Fruit fly (Drosophila melanogaster): ENCODE measurements around the gene ro.
A peak's percentile ranks its signal among the peaks of the same experiment; 100 is the strongest.

ro gene

DNA sequence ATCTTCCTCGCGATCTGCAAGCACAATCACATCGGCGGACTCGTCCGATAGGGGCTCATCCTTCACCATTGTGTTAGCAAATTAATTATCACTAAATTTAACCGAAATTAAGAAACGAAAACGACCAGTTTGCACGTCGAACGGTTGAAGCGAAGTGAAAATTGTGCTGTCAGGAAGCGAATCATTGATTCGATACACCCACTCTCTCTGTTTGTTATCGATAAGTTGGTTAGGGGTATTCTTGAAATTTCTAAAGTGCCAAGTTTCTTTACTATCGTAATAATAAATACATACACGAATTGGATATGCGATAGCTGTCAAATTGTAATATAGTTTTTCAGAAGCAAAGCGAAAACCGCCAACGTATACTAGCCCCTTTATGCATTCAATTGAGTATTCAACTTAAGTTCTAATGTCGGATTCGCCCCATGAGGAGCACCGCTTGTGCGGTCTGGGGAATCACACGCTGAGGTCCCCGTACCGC is 5.4 kb downstream of the ro start, which contains the start of gene Rb97D (continued):
- peak; percentile 63 for TF ChIP-seq CG33213 (GFP tag; optimal IDR thresholded peaks at IDR 0.05)
- peak; percentile 16 for TF ChIP-seq CG2875 (GFP tag; optimal IDR thresholded peaks at IDR 0.05)
- peak; percentile 53; the same call in 1 of the 3 replicates for TF ChIP-seq otp (GFP tag; IDR thresholded peaks at IDR 0.05)
- TF ChIP-seq wdn (GFP tag; IDR thresholded peaks at IDR 0.05) = 0 out of 2 replicates have a peak, but pooled peaks have one; percentile 36
- peak; percentile 49 for TF ChIP-seq CG1529 (GFP tag; optimal IDR thresholded peaks at IDR 0.05)
- peak; percentile 71 for TF ChIP-seq Dref (GFP tag; IDR thresholded peaks at IDR 0.05)
- TF ChIP-seq CG11696 (GFP tag; IDR thresholded peaks at IDR 0.05) = no peak
- peak in 1 of 2 experiments; percentile 17 for TF ChIP-seq insv (GFP tag; optimal IDR thresholded peaks at IDR 0.05)
- TF ChIP-seq ab (GFP tag; optimal IDR thresholded peaks at IDR 0.05) = no peak
- peak; percentile 66 to 68 for TF ChIP-seq Hr51 (GFP tag; optimal IDR thresholded peaks at IDR 0.05)
- 0 out of 2 replicates have a peak, but pooled peaks have one; percentile 2 for TF ChIP-seq dati (GFP tag; IDR thresholded peaks at IDR 0.05)
- TF ChIP-seq CG3407 (GFP tag; optimal IDR thresholded peaks at IDR 0.05) = peak; percentile 10
- no peak for TF ChIP-seq toy (GFP tag; IDR thresholded peaks at IDR 0.05)
- TF ChIP-seq CG10543 (GFP tag; optimal IDR thresholded peaks at IDR 0.05) = peak; percentile 61
- peak; percentile 64 for TF ChIP-seq tin (GFP tag; optimal IDR thresholded peaks at IDR 0.05)
- peak; percentile 78 for TF ChIP-seq CG2678 (tag; optimal IDR thresholded peaks at IDR 0.05)
- peak; percentile 53; the same call in 1 of the 2 replicates for TF ChIP-seq CG5953 (GFP tag; IDR thresholded peaks at IDR 0.05)
- TF ChIP-seq CG15696 (tag; optimal IDR thresholded peaks at IDR 0.05) = peak; percentile 75
- TF ChIP-seq CG6254 (GFP tag; optimal IDR thresholded peaks at IDR 0.05) = no peak
- TF ChIP-seq CG16815 (GFP tag; optimal IDR thresholded peaks at IDR 0.05) = peak; percentile 32
- peak; percentile 64 for TF ChIP-seq az2 (GFP tag; optimal IDR thresholded peaks at IDR 0.05)
- peak; percentile 64; the same call in 2 of the 3 replicates for TF ChIP-seq CG11695 (GFP tag; IDR thresholded peaks at IDR 0.05)
- TF ChIP-seq CG3281 (GFP tag; optimal IDR thresholded peaks at IDR 0.05) = peak; percentile 66
- peak; percentile 90 for TF ChIP-seq Med (GFP tag)
- TF ChIP-seq CG2199 (GFP tag; IDR thresholded peaks at IDR 0.05) = 0 out of 3 replicates have a peak, but pooled peaks have one; percentile 37
- peak; percentile 62 for TF ChIP-seq tgo (GFP tag; IDR thresholded peaks at IDR 0.05)
- 0 out of 4 replicates have a peak, but pooled peaks have one; percentile 27 for TF ChIP-seq chinmo (GFP tag; IDR thresholded peaks at IDR 0.05; ENCODE audit: partially characterized antibody)
- TF ChIP-seq HHEX (GFP tag; optimal IDR thresholded peaks at IDR 0.05) = peak; percentile 44
- TF ChIP-seq CG13894 (tag; optimal IDR thresholded peaks at IDR 0.05) = peak; percentile 44
- TF ChIP-seq Side (GFP tag; optimal IDR thresholded peaks at IDR 0.05) = peak; percentile 76
- peak; percentile 84 for TF ChIP-seq CG30403 (GFP tag; optimal IDR thresholded peaks at IDR 0.05)
- peak; percentile 59; the same call in 1 of the 3 replicates for TF ChIP-seq H15 (GFP tag; IDR thresholded peaks at IDR 0.05)
- TF ChIP-seq wek (GFP tag; optimal IDR thresholded peaks at IDR 0.05) = peak; percentile 95
- TF ChIP-seq ase (GFP tag; IDR thresholded peaks at IDR 0.05) = peak; percentile 55; the same call in 2 of the 3 replicates
- TF ChIP-seq onecut (GFP tag; IDR thresholded peaks at IDR 0.05) = peak; percentile 78
- peak; percentile 55 for TF ChIP-seq CG5245 (GFP tag; optimal IDR thresholded peaks at IDR 0.05)
- peak; percentile 91 for TF ChIP-seq Scr (GFP tag; IDR thresholded peaks at IDR 0.05; ENCODE audit: partially characterized antibody)
- TF ChIP-seq en (GFP tag; optimal IDR thresholded peaks at IDR 0.05) = peak; percentile 4
- TF ChIP-seq CG17912 (GFP tag; optimal IDR thresholded peaks at IDR 0.05) = no peak
- peak; percentile 63 for TF ChIP-seq CG14441 (GFP tag; IDR thresholded peaks at IDR 0.05)
- TF ChIP-seq CoRest (tag; optimal IDR thresholded peaks at IDR 0.05) = peak; percentile 77
- TF ChIP-seq BtbVII (GFP tag; optimal IDR thresholded peaks at IDR 0.05) = no peak
- TF ChIP-seq ara (GFP tag; IDR thresholded peaks at IDR 0.05) = peak; percentile 43; the same call in 1 of the 2 replicates
- TF ChIP-seq nerfin-1 (tag; optimal IDR thresholded peaks at IDR 0.05) = peak; percentile 45
- peak; percentile 34 for TF ChIP-seq CG3163 (GFP tag; optimal IDR thresholded peaks at IDR 0.05)
- peak; percentile 49 for TF ChIP-seq pnt (GFP tag; optimal IDR thresholded peaks at IDR 0.05)
- TF ChIP-seq nau (GFP tag; optimal IDR thresholded peaks at IDR 0.05) = peak; percentile 39
- TF ChIP-seq p53 (GFP tag; optimal IDR thresholded peaks at IDR 0.05) = peak; percentile 19
- peak; percentile 73 for TF ChIP-seq CG12155 (GFP tag; optimal IDR thresholded peaks at IDR 0.05)
- no peak for TF ChIP-seq slou (GFP tag; optimal IDR thresholded peaks at IDR 0.05)

Measured in whole organism, embryonic.